Fruit fly (Drosophila melanogaster) Kc167 (cell line): ENCODE results near the gene HIPP1.

Source experiments
- h ChIP-seq: fragments of >200 bp; optimal IDR thresholded peaks from 3 replicates; lab custom pipeline; 2018; ENCODE audit warnings: missing external identifiers
- psq ChIP-seq: fragments of >200 bp; optimal IDR thresholded peaks from 2 replicates; lab custom pipeline; 2017; ENCODE audit warnings: missing external identifiers
- ttk ChIP-seq: sonication (Bioruptor generic); optimal IDR thresholded peaks from 2 replicates; lab custom pipeline; 2017; ENCODE audit warnings: missing external identifiers

- TF ChIP-seq ttk, result no peak
- no peak for TF ChIP-seq h (lab: Kevin White, UChicago)
- no peak for TF ChIP-seq psq (lab: Kevin White, UChicago)
Measured at dm6 chr3L:20796757-20797156, 12.7 kb upstream of the HIPP1 start.
